Worm (Caenorhabditis elegans): ENCODE data around the gene map-1.

The map-1 gene

DNA sequence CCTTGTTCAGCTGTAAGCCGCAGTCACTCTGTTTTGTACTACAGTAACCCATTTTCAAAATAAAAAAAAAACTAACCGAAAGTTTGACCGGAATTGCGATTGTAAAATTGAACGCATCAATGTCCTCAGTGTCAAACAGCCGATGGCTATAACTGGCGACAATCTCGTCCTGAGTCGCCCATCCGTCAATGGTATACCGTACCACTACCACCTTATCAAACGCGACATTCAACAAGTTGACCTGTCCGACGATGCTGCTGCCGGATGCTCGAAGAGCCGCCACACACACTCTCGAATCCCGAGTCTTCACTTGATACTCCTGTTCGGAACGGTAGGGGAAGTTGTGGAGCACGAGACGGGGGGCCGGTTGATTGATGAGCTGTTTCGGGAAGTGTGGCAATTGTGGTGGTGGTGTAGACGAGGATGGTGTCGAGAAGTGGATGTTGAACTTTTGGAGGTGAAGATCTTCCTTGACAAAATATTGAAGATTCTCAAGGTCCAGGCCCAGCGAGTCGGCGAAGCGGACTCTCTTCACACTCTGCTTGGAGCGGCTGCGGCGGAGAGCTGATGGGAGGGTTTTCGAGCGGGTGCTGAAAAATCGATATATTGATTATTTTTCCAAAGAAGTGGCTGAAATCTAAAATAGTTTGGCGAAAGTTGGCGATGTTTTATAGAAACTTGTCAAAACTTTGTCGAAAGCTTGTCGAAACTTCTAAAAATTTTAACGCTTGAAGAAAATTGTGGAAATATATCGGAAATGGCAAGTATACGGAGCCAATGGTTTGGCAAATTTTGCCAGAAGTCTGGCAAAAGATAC is 40.1 kb downstream of the map-1 start:
- TF ChIP-seq nhr-129 (tag; optimal IDR thresholded peaks at IDR 0.05) = no peak
- TF ChIP-seq aly-2 (tag; optimal IDR thresholded peaks at IDR 0.05) = no peak
- TF ChIP-seq mdl-1 (tag; optimal IDR thresholded peaks at IDR 0.05) = no peak

DNA sequence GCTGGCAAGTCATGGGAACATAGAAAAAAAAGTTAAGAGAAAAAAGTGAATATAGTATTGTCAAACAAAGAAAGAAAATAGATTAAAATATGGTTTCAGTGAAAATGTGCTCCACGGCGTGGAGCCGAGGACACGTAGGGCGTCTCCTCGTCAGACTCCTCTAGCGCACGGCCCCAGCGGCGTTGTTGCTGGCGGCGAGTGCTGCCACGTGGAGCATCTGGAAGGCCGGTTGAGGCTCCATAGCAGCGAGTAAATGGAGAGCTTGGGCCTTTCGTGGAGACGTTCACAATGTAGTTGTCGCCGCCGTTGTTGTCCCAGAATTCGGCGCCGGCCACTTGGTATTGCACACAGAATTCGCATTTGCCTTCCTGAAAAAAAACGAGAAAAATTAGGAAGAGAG is 41.2 kb downstream of the map-1 start:
- TF ChIP-seq alr-1 (tag; optimal IDR thresholded peaks at IDR 0.05) = no peak
- TF ChIP-seq aly-2 (tag; optimal IDR thresholded peaks at IDR 0.05) = no peak
- no peak for TF ChIP-seq ztf-4 (tag; optimal IDR thresholded peaks at IDR 0.05)
- no peak for TF ChIP-seq nhr-77 (tag; optimal IDR thresholded peaks at IDR 0.05)
- no peak for TF ChIP-seq snpc-4 (tag; optimal IDR thresholded peaks at IDR 0.05)
- TF ChIP-seq R02D3.7 (tag; optimal IDR thresholded peaks at IDR 0.05) = no peak
- TF ChIP-seq nhr-21 (tag; optimal IDR thresholded peaks at IDR 0.05) = no peak
- no peak for TF ChIP-seq ztf-1 (GFP tag; conservative IDR thresholded peaks at IDR 0.05)
- no peak for TF ChIP-seq zag-1 (tag; optimal IDR thresholded peaks at IDR 0.05)
- TF ChIP-seq nhr-25 (tag; optimal IDR thresholded peaks at IDR 0.05) = no peak
- TF ChIP-seq nhr-10 (tag; optimal IDR thresholded peaks at IDR 0.05) = no peak
- no peak for TF ChIP-seq mbf-1 (tag; optimal IDR thresholded peaks at IDR 0.05)
- no peak for TF ChIP-seq nhr-129 (tag; optimal IDR thresholded peaks at IDR 0.05)

DNA sequence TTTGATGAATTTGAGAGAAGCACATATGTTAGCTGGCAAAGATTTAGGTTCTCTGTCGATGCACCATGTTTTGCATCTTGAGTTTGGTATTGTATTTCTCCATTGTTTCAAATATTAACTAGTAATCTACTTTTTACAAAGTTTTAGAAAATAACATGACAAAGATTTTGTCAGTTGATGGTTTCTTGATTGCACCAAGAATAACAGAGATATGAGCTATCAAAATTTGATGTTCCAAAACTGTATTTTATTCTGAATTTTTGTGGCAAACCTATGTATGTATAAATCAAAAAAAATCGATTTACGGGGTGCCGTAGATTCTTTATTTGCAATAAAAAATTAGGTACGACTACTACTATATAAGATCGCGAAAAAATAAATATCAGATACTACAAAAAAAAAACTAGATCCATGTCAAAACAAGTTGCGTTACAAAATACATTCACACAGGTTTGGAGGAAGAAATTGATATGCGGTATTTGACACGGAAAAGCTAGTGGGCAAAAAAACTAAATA is 41.7 kb downstream of the map-1 start:
- no peak for TF ChIP-seq unc-55 (GFP tag; optimal IDR thresholded peaks at IDR 0.05)
- no peak for TF ChIP-seq mbf-1 (tag; optimal IDR thresholded peaks at IDR 0.05)
- TF ChIP-seq nhr-129 (tag; optimal IDR thresholded peaks at IDR 0.05) = peak; percentile 55
- TF ChIP-seq skn-1 (tag; optimal IDR thresholded peaks at IDR 0.05) = no peak
- TF ChIP-seq ceh-82 (tag; optimal IDR thresholded peaks at IDR 0.05) = no peak
- TF ChIP-seq nhr-6 (tag; optimal IDR thresholded peaks at IDR 0.05) = peak; percentile 21
- peak; percentile 31 for TF ChIP-seq lin-13 (GFP tag; optimal IDR thresholded peaks at IDR 0.05)
- TF ChIP-seq C34F6.9 (tag; optimal IDR thresholded peaks at IDR 0.05) = no peak
- peak; percentile 100 for TF ChIP-seq ztf-4 (tag; optimal IDR thresholded peaks at IDR 0.05)
- TF ChIP-seq lsy-2 (tag; optimal IDR thresholded peaks at IDR 0.05) = peak in 1 of 2 experiments; percentile 57
- peak; percentile 64 for TF ChIP-seq ama-1 (optimal IDR thresholded peaks at IDR 0.05)
- TF ChIP-seq lin-11 (tag; optimal IDR thresholded peaks at IDR 0.05) = no peak
- TF ChIP-seq sma-3 (GFP tag; optimal IDR thresholded peaks at IDR 0.05) = no peak
- TF ChIP-seq F13H6.1 (tag; optimal IDR thresholded peaks at IDR 0.05) = peak; percentile 30

DNA sequence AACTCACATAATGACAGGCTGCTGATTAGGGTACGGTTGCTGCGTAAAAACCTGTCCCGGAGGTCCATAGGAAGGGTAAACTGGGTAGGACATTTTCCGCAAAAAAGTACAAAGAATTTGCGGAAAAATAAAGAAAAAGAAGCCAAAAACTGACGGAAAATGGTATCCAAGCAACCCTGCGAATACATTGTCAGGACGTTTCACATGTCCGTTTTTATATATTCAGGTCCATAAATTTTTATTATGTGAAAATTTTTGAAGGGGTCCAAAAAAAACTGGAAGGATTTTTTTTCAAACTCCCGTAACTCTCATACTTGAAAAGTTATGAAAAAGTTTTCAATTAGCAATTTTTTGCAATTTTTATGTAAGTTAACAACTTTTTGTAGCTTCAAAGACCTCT is 44.5 kb downstream of the map-1 start, which contains the start of gene CC8.3:
Gene CC8.3 (minus strand): TSS at position 101 of the 400 bp plus-strand sequence.
- TF ChIP-seq ceh-82 (tag; optimal IDR thresholded peaks at IDR 0.05) (no peak), lin-11 (tag; optimal IDR thresholded peaks at IDR 0.05) (no peak), peb-1 (tag; optimal IDR thresholded peaks at IDR 0.05) (no peak), ZK546.5 (tag; optimal IDR thresholded peaks at IDR 0.05) (no peak), nhr-237 (tag; optimal IDR thresholded peaks at IDR 0.05) (no peak), lsy-2 (tag; optimal IDR thresholded peaks at IDR 0.05) (no peak), C34F6.9 (tag; optimal IDR thresholded peaks at IDR 0.05) (no peak), skn-1 (tag; optimal IDR thresholded peaks at IDR 0.05) (no peak), ztf-4 (tag; optimal IDR thresholded peaks at IDR 0.05) (no peak), zag-1 (tag; optimal IDR thresholded peaks at IDR 0.05) (no peak), dmd-4 (tag; optimal IDR thresholded peaks at IDR 0.05) (no peak), ama-1 (optimal IDR thresholded peaks at IDR 0.05) (no peak), elt-3 (tag; optimal IDR thresholded peaks at IDR 0.05) (no peak), Y55F3AM.14 (GFP tag; optimal IDR thresholded peaks at IDR 0.05) (no peak), ceh-16 (tag; optimal IDR thresholded peaks at IDR 0.05) (no peak), sma-3 (GFP tag; optimal IDR thresholded peaks at IDR 0.05) (no peak), alr-1 (tag; optimal IDR thresholded peaks at IDR 0.05) (no peak), fos-1 (tag; optimal IDR thresholded peaks at IDR 0.05) (no peak), unc-62 (GFP tag; optimal IDR thresholded peaks at IDR 0.05) (no peak), mab-5 (tag; optimal IDR thresholded peaks at IDR 0.05) (no peak)

All from whole organism, L2 larva.